Worm (Caenorhabditis elegans) whole organism, young adult: ENCODE data around the gene T24D5.3.

Source experiments
- B0261.1 ChIP-seq: sonication (generic microtip); optimal IDR thresholded peaks from 2 replicates; lab custom pipeline; 2016; ENCODE audit warnings: mild to moderate bottlenecking, missing genetic modification characterization, moderate library complexity, missing compliant biosample characterization
- C17E4.6 ChIP-seq: fragments of 200-800 bp; sonication (Bioruptor generic); IDR thresholded peaks from 2 replicates; pipeline ENCODE4 v1.3.6; 2022; ENCODE audit warnings: missing genetic modification reagents, missing genetic modification characterization, missing compliant biosample characterization
- F23B12.7 ChIP-seq: sonication (generic microtip); optimal IDR thresholded peaks from 2 replicates; lab custom pipeline; 2017; ENCODE audit warnings: missing genetic modification characterization, mild to moderate bottlenecking, missing compliant biosample characterization, antibody characterized with exemption, moderate library complexity; ENCODE audit not compliant: insufficient read depth
- F37B4.10 ChIP-seq: fragments of 200-800 bp; sonication (Bioruptor generic); IDR thresholded peaks from 2 replicates; pipeline ENCODE4 v1.3.6; 2022; ENCODE audit warnings: missing genetic modification characterization, missing compliant biosample characterization
- T26A5.8 ChIP-seq: sonication (generic microtip); optimal IDR thresholded peaks from 2 replicates; lab custom pipeline; 2016; ENCODE audit warnings: missing genetic modification characterization, missing compliant biosample characterization
- Y53F4B.3 ChIP-seq: fragments of 200-800 bp; sonication (Bioruptor generic); IDR thresholded peaks from 2 replicates; pipeline ENCODE4 v1.3.6; 2022; ENCODE audit warnings: missing genetic modification reagents, missing genetic modification characterization, missing compliant biosample characterization
- Y53G8AR.9 ChIP-seq: fragments of 200-800 bp; sonication (Bioruptor generic); conservative IDR thresholded peaks from 2 replicates; pipeline ENCODE4 v1.3.6; 2022; ENCODE audit warnings: missing genetic modification reagents, missing genetic modification characterization, missing compliant biosample characterization
- Y56A3A.18 ChIP-seq: fragments of 200-800 bp; sonication (Bioruptor generic); IDR thresholded peaks from 2 replicates; pipeline ENCODE4 v1.3.6; 2022; ENCODE audit warnings: missing genetic modification reagents, missing genetic modification characterization, missing compliant biosample characterization
- akir-1 ChIP-seq: fragments of 200-800 bp; sonication (Bioruptor generic); optimal IDR thresholded peaks from 2 replicates; lab custom pipeline; 2018; ENCODE audit warnings: mild to moderate bottlenecking, missing genetic modification characterization, moderate library complexity, missing compliant biosample characterization
- aptf-2 ChIP-seq: fragments of 200-800 bp; sonication (Bioruptor generic); conservative IDR thresholded peaks from 2 replicates; pipeline ENCODE4 v1.3.6; 2022; ENCODE audit warnings: missing genetic modification reagents, missing genetic modification characterization, missing compliant biosample characterization
- aptf-3 ChIP-seq: fragments of 200-800 bp; sonication (Bioruptor generic); IDR thresholded peaks from 2 replicates; pipeline ENCODE4 v1.3.6; 2022; ENCODE audit warnings: missing genetic modification characterization, missing compliant biosample characterization
- atf-7 ChIP-seq: sonication (generic microtip); optimal IDR thresholded peaks from 2 replicates; lab custom pipeline; 2017; ENCODE audit warnings: mild to moderate bottlenecking, missing genetic modification characterization, missing compliant biosample characterization
- athp-1 ChIP-seq: sonication (generic microtip); optimal IDR thresholded peaks from 2 replicates; lab custom pipeline; 2017; ENCODE audit warnings: mild to moderate bottlenecking, missing genetic modification characterization, missing compliant biosample characterization
- attf-3 ChIP-seq: fragments of 200-800 bp; sonication (Bioruptor generic); conservative IDR thresholded peaks from 2 replicates; pipeline ENCODE4 v1.3.6; 2022; ENCODE audit warnings: missing genetic modification reagents, missing genetic modification characterization, missing compliant biosample characterization
- attf-5 ChIP-seq: fragments of 200-800 bp; sonication (Bioruptor generic); optimal IDR thresholded peaks from 2 replicates; lab custom pipeline; 2018; ENCODE audit warnings: mild to moderate bottlenecking, missing genetic modification characterization, missing compliant biosample characterization
- bed-2 ChIP-seq: fragments of 200-800 bp; sonication (Bioruptor generic); IDR thresholded peaks from 2 replicates; pipeline ENCODE4 v1.3.6; 2022; ENCODE audit warnings: missing genetic modification reagents, missing genetic modification characterization, missing compliant biosample characterization
- cebp-2 ChIP-seq: fragments of 200-800 bp; sonication (Bioruptor generic); IDR thresholded peaks from 2 replicates; pipeline ENCODE4 v1.3.6; 2022; ENCODE audit warnings: missing genetic modification characterization, missing compliant biosample characterization
- ceh-79 ChIP-seq: sonication (generic microtip); optimal IDR thresholded peaks from 2 replicates; lab custom pipeline; 2017; ENCODE audit warnings: mild to moderate bottlenecking, missing genetic modification characterization, missing compliant biosample characterization
- chd-7 ChIP-seq: sonication (generic microtip); optimal IDR thresholded peaks from 2 replicates; lab custom pipeline; 2016; ENCODE audit warnings: mild to moderate bottlenecking, missing genetic modification characterization, moderate library complexity, missing compliant biosample characterization
- die-1 ChIP-seq: sonication (generic microtip); optimal IDR thresholded peaks from 2 replicates; lab custom pipeline; 2016; ENCODE audit warnings: missing genotype, mild to moderate bottlenecking, missing genetic modification characterization, missing compliant biosample characterization
- dpl-1 ChIP-seq: fragments of 150-350 bp; optimal IDR thresholded peaks from 2 replicates; lab custom pipeline; 2014; ENCODE audit warnings: missing biosample characterization, missing genetic modification reagents, missing genetic modification characterization
- egl-18 ChIP-seq: fragments of 200-800 bp; sonication (Bioruptor generic); IDR thresholded peaks from 2 replicates; pipeline ENCODE4 v1.3.6; 2022; ENCODE audit warnings: missing genetic modification reagents, missing genetic modification characterization, missing compliant biosample characterization
- egrh-3 ChIP-seq: fragments of 200-800 bp; sonication (Bioruptor generic); IDR thresholded peaks from 2 replicates; pipeline ENCODE4 v1.3.6; 2022; ENCODE audit warnings: missing genetic modification reagents, missing genetic modification characterization, missing compliant biosample characterization
- him-1 ChIP-seq: sonication (generic microtip); optimal IDR thresholded peaks from 2 replicates; lab custom pipeline; 2016; ENCODE audit warnings: missing genotype, missing genetic modification reagents, missing genetic modification characterization, missing compliant biosample characterization
- lag-1 ChIP-seq: fragments of 200-800 bp; sonication (Bioruptor generic); IDR thresholded peaks from 2 replicates; pipeline ENCODE4 v1.3.6; 2022; ENCODE audit warnings: missing genetic modification reagents, missing genetic modification characterization, missing compliant biosample characterization
- lin-54 ChIP-seq: fragments of 200-800 bp; sonication (Bioruptor generic); optimal IDR thresholded peaks from 2 replicates; lab custom pipeline; 2018; ENCODE audit warnings: mild to moderate bottlenecking, missing genetic modification characterization, missing compliant biosample characterization
- lsy-27 ChIP-seq: sonication (generic microtip); optimal IDR thresholded peaks from 2 replicates; lab custom pipeline; 2017; ENCODE audit warnings: missing genetic modification characterization, mild to moderate bottlenecking, missing compliant biosample characterization, antibody characterized with exemption, missing genotype, borderline replicate concordance; ENCODE audit not compliant: insufficient read depth
- mes-4 ChIP-seq: sonication (generic microtip); optimal IDR thresholded peaks from 2 replicates; lab custom pipeline; 2016; ENCODE audit warnings: missing genotype, missing genetic modification characterization, missing compliant biosample characterization
- nfyb-1 ChIP-seq: fragments of 200-800 bp; sonication (Bioruptor generic); IDR thresholded peaks from 2 replicates; pipeline ENCODE4 v1.3.6; 2022; ENCODE audit warnings: missing genetic modification reagents, missing genetic modification characterization, missing compliant biosample characterization
- nhr-80 ChIP-seq: sonication (generic microtip); optimal IDR thresholded peaks from 2 replicates; lab custom pipeline; 2016; ENCODE audit warnings: missing genetic modification characterization, missing compliant biosample characterization
- snpc-1.3 ChIP-seq: sonication (generic microtip); optimal IDR thresholded peaks from 2 replicates; lab custom pipeline; 2017; ENCODE audit warnings: missing genetic modification characterization, mild to moderate bottlenecking, missing compliant biosample characterization, antibody characterized with exemption, moderate library complexity, missing genotype, missing genetic modification reagents; ENCODE audit not compliant: insufficient read depth
- somi-1 ChIP-seq: fragments of 200-800 bp; sonication (Bioruptor generic); optimal IDR thresholded peaks from 2 replicates; lab custom pipeline; 2018; ENCODE audit warnings: mild to moderate bottlenecking, missing genetic modification characterization, missing compliant biosample characterization
- sptf-2 ChIP-seq: fragments of 200-800 bp; sonication (Bioruptor generic); optimal IDR thresholded peaks from 2 replicates; lab custom pipeline; 2018; ENCODE audit warnings: mild to moderate bottlenecking, missing genetic modification characterization, missing compliant biosample characterization
- tlf-1 ChIP-seq: fragments of 200-800 bp; sonication (Bioruptor generic); optimal IDR thresholded peaks from 2 replicates; lab custom pipeline; 2018; ENCODE audit warnings: mild to moderate bottlenecking, missing genetic modification characterization, missing compliant biosample characterization
- xnd-1 ChIP-seq: sonication (generic microtip); optimal IDR thresholded peaks from 2 replicates; lab custom pipeline; 2016; ENCODE audit warnings: missing genotype, missing genetic modification reagents, missing genetic modification characterization, missing compliant biosample characterization
- ztf-22 ChIP-seq: fragments of 200-800 bp; sonication (Bioruptor generic); optimal IDR thresholded peaks from 2 replicates; lab custom pipeline; 2018; ENCODE audit warnings: mild to moderate bottlenecking, missing genetic modification characterization, moderate library complexity, missing compliant biosample characterization
- ztf-25 ChIP-seq: fragments of 200-800 bp; sonication (Bioruptor generic); IDR thresholded peaks from 2 replicates; pipeline ENCODE4 v1.3.6; 2022; ENCODE audit warnings: missing genetic modification reagents, missing genetic modification characterization, missing compliant biosample characterization

Gene T24D5.3

DNA sequence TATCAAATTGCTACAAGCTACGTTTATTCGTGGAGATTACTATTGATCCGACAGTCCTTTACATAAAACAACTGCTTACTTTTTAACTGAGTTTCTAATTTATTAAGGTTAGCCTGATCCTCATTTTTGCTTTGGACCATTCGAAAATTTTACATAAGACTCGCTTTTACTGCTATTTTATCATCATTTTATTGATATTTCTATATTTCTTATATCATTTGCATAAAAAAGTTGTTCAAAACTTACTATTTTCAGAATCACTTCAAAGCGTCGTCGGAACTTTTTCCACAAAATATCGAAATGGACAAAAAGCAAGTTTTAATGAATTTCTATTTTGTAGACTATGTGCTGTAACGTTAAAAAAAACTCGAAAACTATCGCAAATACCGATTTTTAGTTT lies 5.4 kb upstream of the T24D5.3 start, which contains the start of gene T24D5.1:
Gene T24D5.1, plus strand, starts transcription at position 301 of the 400 bp plus-strand sequence.
- TF ChIP-seq him-1 (tag; lab: Kevin White, UChicago) (no peak), Y56A3A.18 (no peak), sptf-2 (GFP tag; lab: Kevin White, UChicago) (no peak), attf-5 (no peak), attf-3 (GFP tag; lab: Robert Waterston, UW) (no peak), die-1 (tag; lab: Kevin White, UChicago) (no peak), mes-4 (no peak), ceh-79 (tag; lab: Kevin White, UChicago) (no peak), ztf-22 (GFP tag; lab: Kevin White, UChicago) (no peak), lag-1 (no peak), F23B12.7 (tag; lab: Kevin White, UChicago) (no peak), akir-1 (GFP tag; lab: Kevin White, UChicago) (no peak)
- TF ChIP-seq, all 124 proteins: peak for 0

- peak; percentile 62; the same call in 1 of the 2 replicates for TF ChIP-seq egrh-3 (GFP tag; lab: Robert Waterston, UW)
These were observed 1.8 kb upstream of the T24D5.3 start for ce11 chrX:12578052-12578451.

- TF ChIP-seq athp-1 (tag; lab: Kevin White, UChicago) (no peak), F37B4.10 (no peak), lsy-27 (no peak), aptf-3 (GFP tag; lab: Robert Waterston, UW) (no peak), Y53F4B.3 (GFP tag; lab: Robert Waterston, UW) (no peak), somi-1 (GFP tag; lab: Kevin White, UChicago) (no peak), dpl-1 (GFP tag; lab: Kevin White, UChicago) (no peak), Y53G8AR.9 (no peak), chd-7 (no peak), lin-54 (GFP tag; lab: Kevin White, UChicago) (no peak), bed-2 (GFP tag; lab: Robert Waterston, UW) (no peak), nfyb-1 (no peak), snpc-1.3 (tag; lab: Kevin White, UChicago) (no peak)
These were observed 3.6 kb downstream of the T24D5.3 start for ce11 chrX:12583497-12583896.

DNA sequence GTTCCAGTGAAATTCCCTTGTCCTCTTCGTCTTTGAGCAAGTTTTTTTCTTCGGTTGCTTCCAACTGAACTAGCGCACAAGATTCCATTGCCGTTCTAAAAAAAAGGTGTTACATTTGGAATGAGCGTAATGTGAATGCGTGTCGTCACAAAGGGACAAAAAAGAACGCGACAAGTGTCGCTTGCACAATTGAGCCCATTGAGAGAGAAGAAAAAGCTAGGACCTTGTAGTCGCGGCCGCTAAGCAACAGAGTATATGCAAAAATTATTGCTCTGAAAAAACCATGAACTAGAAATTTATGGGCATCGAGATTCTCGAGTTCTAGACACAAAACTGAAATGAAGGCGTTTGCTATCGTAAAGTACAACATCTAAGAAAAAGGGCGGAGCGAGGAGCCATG lies 6.5 kb downstream of the T24D5.3 start, which contains the start of gene T24D5.2:
Gene T24D5.2, minus strand, starts transcription at position 101 of the 400 bp plus-strand sequence.
- no peak for TF ChIP-seq him-1 (tag; lab: Kevin White, UChicago)
- no peak for TF ChIP-seq cebp-2
- TF ChIP-seq, all 124 proteins: peak for 0

- TF ChIP-seq C17E4.6 (GFP tag; lab: Robert Waterston, UW) (no peak), ztf-25 (no peak), athp-1 (tag; lab: Kevin White, UChicago) (no peak), lin-54 (GFP tag; lab: Kevin White, UChicago) (no peak), xnd-1 (tag; lab: Kevin White, UChicago) (no peak), T26A5.8 (tag; lab: Kevin White, UChicago) (no peak), tlf-1 (GFP tag; lab: Kevin White, UChicago) (no peak), B0261.1 (tag; lab: Kevin White, UChicago) (no peak), aptf-2 (no peak), atf-7 (tag; lab: Kevin White, UChicago) (no peak), egl-18 (GFP tag; lab: Robert Waterston, UW) (no peak), nhr-80 (tag; lab: Kevin White, UChicago) (no peak)
- TF ChIP-seq, all 124 proteins: peak for 0
These were observed 9.6 kb downstream of the T24D5.3 start for ce11 chrX:12589503-12589902.
